Worm (Caenorhabditis elegans): ENCODE results near the gene srv-2.

- TF ChIP-seq pqm-1 (tag; optimal IDR thresholded peaks at IDR 0.05) (peak; percentile 12), ztf-11 (tag; optimal IDR thresholded peaks at IDR 0.05) (no peak), nfya-1 (tag; optimal IDR thresholded peaks at IDR 0.05; ENCODE audit: insufficient read depth) (no peak), fkh-10 (GFP tag; optimal IDR thresholded peaks at IDR 0.05) (no peak)
Measured at ce11 chrII:10646901-10647566, 45.0 kb upstream of the srv-2 start, which contains the start of gene M28.10.

Measured in whole organism, L3 larva.